Worm (Caenorhabditis elegans) whole organism, midembryonic: ENCODE results near the gene C30G12.6.

Experiments
- T22C8.4 ChIP-seq: fragments of 200-800 bp; sonication (Bioruptor generic); IDR thresholded peaks from 2 replicates; pipeline ENCODE4 v1.3.6; 2022; ENCODE audit warnings: missing genetic modification characterization, missing compliant biosample characterization
- cog-1 ChIP-seq: sonication (generic microtip); optimal IDR thresholded peaks from 2 replicates; lab custom pipeline; 2016; ENCODE audit warnings: missing genetic modification characterization, missing compliant biosample characterization
- flt-1 ChIP-seq: fragments of 200-800 bp; sonication (Bioruptor generic); IDR thresholded peaks from 2 replicates; pipeline ENCODE4 v1.3.6; 2022; ENCODE audit warnings: missing genetic modification characterization, missing compliant biosample characterization
- klf-2 ChIP-seq: fragments of 200-800 bp; sonication (Bioruptor generic); conservative IDR thresholded peaks from 2 replicates; pipeline ENCODE4 v1.3.6; 2022; ENCODE audit warnings: missing genetic modification reagents, missing genetic modification characterization, missing compliant biosample characterization
- med-1 ChIP-seq: sonication (generic microtip); optimal IDR thresholded peaks from 2 replicates; lab custom pipeline; 2017; ENCODE audit warnings: missing genetic modification characterization, mild to moderate bottlenecking, missing compliant biosample characterization, antibody characterized with exemption, missing genetic modification reagents; ENCODE audit not compliant: insufficient read depth
- ztf-23 ChIP-seq: fragments of 200-800 bp; sonication (Bioruptor generic); IDR thresholded peaks from 2 replicates; pipeline ENCODE4 v1.3.6; 2022; ENCODE audit warnings: missing genetic modification reagents, missing genetic modification characterization, missing compliant biosample characterization
- ztf-29 ChIP-seq: fragments of 200-800 bp; sonication (Bioruptor generic); IDR thresholded peaks from 2 replicates; pipeline ENCODE4 v1.3.6; 2022; ENCODE audit warnings: missing genetic modification reagents, missing genetic modification characterization, missing compliant biosample characterization

- TF ChIP-seq ztf-23 (GFP tag; lab: Robert Waterston, UW): no peak
- no peak for TF ChIP-seq flt-1 (GFP tag; lab: Robert Waterston, UW)
- TF ChIP-seq cog-1 (tag; lab: Kevin White, UChicago): no peak
- TF ChIP-seq ztf-29 (GFP tag; lab: Robert Waterston, UW): no peak
- TF ChIP-seq T22C8.4 (GFP tag; lab: Robert Waterston, UW): no peak
- no peak for TF ChIP-seq klf-2 (GFP tag; lab: Robert Waterston, UW)
- TF ChIP-seq med-1 (GFP tag; lab: Kevin White, UChicago): no peak
Measured at ce11 chrII:7299042-7299441, 3.2 kb upstream of the C30G12.6 start, which contains the start of gene C30G12.1.
